In the genomic region with DNA sequence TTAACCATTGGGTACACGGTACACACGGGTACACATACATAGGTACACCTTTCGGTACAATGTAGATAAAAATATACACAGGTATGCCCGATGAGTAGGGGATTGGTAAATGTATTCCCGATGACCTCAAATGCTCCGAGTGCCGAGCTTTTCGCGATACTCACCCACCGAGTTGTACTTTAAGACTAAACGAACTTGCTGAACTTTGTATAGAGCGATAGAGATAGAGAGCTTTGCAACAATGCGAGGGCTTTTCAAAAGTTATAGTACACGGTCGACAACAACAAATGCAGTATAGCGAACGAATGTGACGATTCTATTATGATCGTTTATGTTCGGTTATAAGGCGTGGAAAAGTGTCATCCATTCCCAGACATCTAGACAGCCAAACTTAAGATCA, we compare ENCODE assay signal across 1 fruit fly cellular context.
TF ChIP-seq lines count a peak whose summit lies in the region.

No protein-coding gene starts in this region.

TF ChIP-seq in whole organism, embryonic, 481 proteins besides CTCF, POLR2A, EP300 and RAD21 (continued from another document and continues in another):
- no peak for TF ChIP-seq ind (GFP tag; optimal IDR thresholded peaks at IDR 0.05; lab: Kevin White, UChicago)
- TF ChIP-seq abd-A (tag; optimal IDR thresholded peaks at IDR 0.05; lab: Kevin White, UChicago) = no peak
- TF ChIP-seq CG11560 (tag; IDR thresholded peaks at IDR 0.05; lab: Robert Waterston, UW) = no peak
- TF ChIP-seq CG32772 (GFP tag; IDR thresholded peaks at IDR 0.05; lab: Robert Waterston, UW) = no peak
- TF ChIP-seq Xbp1 (GFP tag; optimal IDR thresholded peaks at IDR 0.05; lab: Kevin White, UChicago) = no peak
- no peak for TF ChIP-seq CG3407 (GFP tag; optimal IDR thresholded peaks at IDR 0.05; lab: Kevin White, UChicago)
- no peak for TF ChIP-seq Hey (tag; optimal IDR thresholded peaks at IDR 0.05; lab: Kevin White, UChicago)
- TF ChIP-seq sd (tag; optimal IDR thresholded peaks at IDR 0.05; lab: Kevin White, UChicago) = peak; percentile 89
- peak; percentile 36 for TF ChIP-seq caup (GFP tag; optimal IDR thresholded peaks at IDR 0.05; lab: Kevin White, UChicago; ENCODE audit: severe bottlenecking)
- no peak for TF ChIP-seq esg (GFP tag; conservative IDR thresholded peaks at IDR 0.05; lab: Robert Waterston, UW)
- TF ChIP-seq Dfd (GFP tag; optimal IDR thresholded peaks at IDR 0.05; lab: Kevin White, UChicago) = no peak
- TF ChIP-seq CG10959 (GFP tag; IDR thresholded peaks at IDR 0.05; lab: Robert Waterston, UW) = no peak
- TF ChIP-seq CG12236 (GFP tag; optimal IDR thresholded peaks at IDR 0.05; lab: Kevin White, UChicago) = no peak
- TF ChIP-seq run (tag; optimal IDR thresholded peaks at IDR 0.05; lab: Kevin White, UChicago) = no peak
- TF ChIP-seq NC2α (GFP tag; optimal IDR thresholded peaks at IDR 0.05; lab: Kevin White, UChicago) = no peak
- no peak for TF ChIP-seq CG15073 (GFP tag; optimal IDR thresholded peaks at IDR 0.05; lab: Kevin White, UChicago)
- TF ChIP-seq MTF-1 (GFP tag; optimal IDR thresholded peaks at IDR 0.05; lab: Kevin White, UChicago; ENCODE audit: borderline replicate concordance) = peak; percentile 15
- TF ChIP-seq CG34376 (GFP tag; optimal IDR thresholded peaks at IDR 0.05; lab: Kevin White, UChicago) = peak; percentile 91
- no peak for TF ChIP-seq stwl (tag; optimal IDR thresholded peaks at IDR 0.05; lab: Kevin White, UChicago)
- peak; percentile 48 for TF ChIP-seq CG13296 (GFP tag; optimal IDR thresholded peaks at IDR 0.05; lab: Kevin White, UChicago)
- TF ChIP-seq seq (GFP tag; IDR thresholded peaks at IDR 0.05; lab: Robert Waterston, UW) = no peak
- TF ChIP-seq cwo (GFP tag; optimal IDR thresholded peaks at IDR 0.05; lab: Kevin White, UChicago) = no peak
- TF ChIP-seq sr (GFP tag; IDR thresholded peaks at IDR 0.05; lab: Robert Waterston, UW) = no peak
- no peak for TF ChIP-seq pum (GFP tag; optimal IDR thresholded peaks at IDR 0.05; lab: Kevin White, UChicago)
- TF ChIP-seq CG17361 (GFP tag; IDR thresholded peaks at IDR 0.05; lab: Robert Waterston, UW) = no peak
- TF ChIP-seq Sin3A (optimal IDR thresholded peaks at IDR 0.05; lab: Kevin White, UChicago) = no peak
- TF ChIP-seq Deaf1 (tag; optimal IDR thresholded peaks at IDR 0.05; lab: Kevin White, UChicago) = peak; percentile 94
- TF ChIP-seq NFAT (GFP tag; IDR thresholded peaks at IDR 0.05; lab: Robert Waterston, UW) = peak; percentile 3; the same call in 1 of the 2 replicates
- TF ChIP-seq unc-4 (GFP tag; IDR thresholded peaks at IDR 0.05; lab: Robert Waterston, UW; ENCODE audit: partially characterized antibody) = no peak
- no peak for TF ChIP-seq lov (optimal IDR thresholded peaks at IDR 0.05; lab: Kevin White, UChicago)
- no peak for TF ChIP-seq lov (GFP tag; IDR thresholded peaks at IDR 0.05; lab: Robert Waterston, UW)
- no peak for TF ChIP-seq CG34422 (GFP tag; IDR thresholded peaks at IDR 0.05; lab: Robert Waterston, UW)
- no peak for TF ChIP-seq Opbp (GFP tag; IDR thresholded peaks at IDR 0.05; lab: Robert Waterston, UW; ENCODE audit: partially characterized antibody)
- peak; percentile 69 for TF ChIP-seq nom (GFP tag; optimal IDR thresholded peaks at IDR 0.05; lab: Kevin White, UChicago)
- TF ChIP-seq CG11398 (GFP tag; optimal IDR thresholded peaks at IDR 0.05; lab: Kevin White, UChicago) = no peak
- no peak for TF ChIP-seq CG4617 (GFP tag; optimal IDR thresholded peaks at IDR 0.05; lab: Kevin White, UChicago; ENCODE audit: borderline replicate concordance)
- no peak for TF ChIP-seq CG1024 (GFP tag; IDR thresholded peaks at IDR 0.05; lab: Robert Waterston, UW)
- no peak for TF ChIP-seq Spps (tag; optimal IDR thresholded peaks at IDR 0.05; lab: Kevin White, UChicago)
- no peak for TF ChIP-seq ash1 (GFP tag; optimal IDR thresholded peaks at IDR 0.05; lab: Kevin White, UChicago)
- no peak for TF ChIP-seq CG1529 (GFP tag; optimal IDR thresholded peaks at IDR 0.05; lab: Kevin White, UChicago)
- no peak for TF ChIP-seq CG7372 (GFP tag; IDR thresholded peaks at IDR 0.05; lab: Robert Waterston, UW)
- TF ChIP-seq B-H1 (GFP tag; IDR thresholded peaks at IDR 0.05; lab: Robert Waterston, UW) = no peak
- no peak for TF ChIP-seq CG2120 (GFP tag; optimal IDR thresholded peaks at IDR 0.05; lab: Kevin White, UChicago)
- TF ChIP-seq Ets97D (GFP tag; optimal IDR thresholded peaks at IDR 0.05; lab: Kevin White, UChicago) = no peak
- peak; percentile 56 for TF ChIP-seq Fer1 (GFP tag; optimal IDR thresholded peaks at IDR 0.05; lab: Kevin White, UChicago)
- no peak for TF ChIP-seq BEAF-32 (GFP tag; optimal IDR thresholded peaks at IDR 0.05; lab: Kevin White, UChicago)
- no peak for TF ChIP-seq CG11723 (GFP tag; optimal IDR thresholded peaks at IDR 0.05; lab: Kevin White, UChicago)
- peak; percentile 28; the same call in 1 of the 3 replicates for TF ChIP-seq Dbx (GFP tag; IDR thresholded peaks at IDR 0.05; lab: Robert Waterston, UW)
- TF ChIP-seq CG15514 (GFP tag; optimal IDR thresholded peaks at IDR 0.05; lab: Kevin White, UChicago) = peak; percentile 49
- no peak for TF ChIP-seq CG6683 (GFP tag; optimal IDR thresholded peaks at IDR 0.05; lab: Kevin White, UChicago)
- TF ChIP-seq CG30403 (GFP tag; optimal IDR thresholded peaks at IDR 0.05; lab: Kevin White, UChicago) = no peak
- peak; percentile 25 for TF ChIP-seq bigmax (GFP tag; optimal IDR thresholded peaks at IDR 0.05; lab: Kevin White, UChicago)
- no peak for TF ChIP-seq Ptx1 (GFP tag; IDR thresholded peaks at IDR 0.05; lab: Robert Waterston, UW)
- TF ChIP-seq Dp (GFP tag; optimal IDR thresholded peaks at IDR 0.05; lab: Kevin White, UChicago) = peak; percentile 19
- no peak for TF ChIP-seq ken (GFP tag; IDR thresholded peaks at IDR 0.05; lab: Robert Waterston, UW)
- TF ChIP-seq Antp (GFP tag; optimal IDR thresholded peaks at IDR 0.05; lab: Kevin White, UChicago) = no peak
- TF ChIP-seq hkb (optimal IDR thresholded peaks at IDR 0.05; lab: Kevin White, UChicago) = no peak
- TF ChIP-seq hkb (GFP tag; IDR thresholded peaks at IDR 0.05; lab: Robert Waterston, UW) = peak; percentile 30; the same call in 1 of the 2 replicates
- no peak for TF ChIP-seq Myb (GFP tag; optimal IDR thresholded peaks at IDR 0.05; lab: Kevin White, UChicago)
- no peak for TF ChIP-seq pnt (GFP tag; optimal IDR thresholded peaks at IDR 0.05; lab: Kevin White, UChicago)
- no peak for TF ChIP-seq jing (GFP tag; optimal IDR thresholded peaks at IDR 0.05; lab: Kevin White, UChicago)
- TF ChIP-seq CG10565 (GFP tag; optimal IDR thresholded peaks at IDR 0.05; lab: Kevin White, UChicago) = no peak
- TF ChIP-seq PHDP (tag; optimal IDR thresholded peaks at IDR 0.05; lab: Kevin White, UChicago) = no peak
- TF ChIP-seq CG2678 (tag; optimal IDR thresholded peaks at IDR 0.05; lab: Kevin White, UChicago) = no peak
- no peak for TF ChIP-seq Hand (GFP tag; optimal IDR thresholded peaks at IDR 0.05; lab: Kevin White, UChicago)
- no peak for TF ChIP-seq CG30431 (GFP tag; optimal IDR thresholded peaks at IDR 0.05; lab: Kevin White, UChicago)
- TF ChIP-seq cad (GFP tag; optimal IDR thresholded peaks at IDR 0.05; lab: Kevin White, UChicago) = no peak
- TF ChIP-seq CG9727 (GFP tag; optimal IDR thresholded peaks at IDR 0.05; lab: Kevin White, UChicago) = no peak
- TF ChIP-seq pan (optimal IDR thresholded peaks at IDR 0.05; lab: Kevin White, UChicago) = no peak
- TF ChIP-seq pan (GFP tag; optimal IDR thresholded peaks at IDR 0.05 in 1 of 2, IDR thresholded peaks at IDR 0.05 in 1 of 2) = no peak
- TF ChIP-seq CG13624 (GFP tag; optimal IDR thresholded peaks at IDR 0.05; lab: Kevin White, UChicago) = no peak
- no peak for TF ChIP-seq Dip2 (GFP tag; IDR thresholded peaks at IDR 0.05; lab: Robert Waterston, UW)
- TF ChIP-seq CG16815 (GFP tag; optimal IDR thresholded peaks at IDR 0.05; lab: Kevin White, UChicago) = no peak
- no peak for TF ChIP-seq Nf-YB (GFP tag; optimal IDR thresholded peaks at IDR 0.05; lab: Kevin White, UChicago)
- TF ChIP-seq yki (optimal IDR thresholded peaks at IDR 0.05; lab: Kevin White, UChicago) = no peak
- peak; percentile 65 for TF ChIP-seq exex (tag; optimal IDR thresholded peaks at IDR 0.05; lab: Kevin White, UChicago)
- no peak for TF ChIP-seq CG2889 (GFP tag; IDR thresholded peaks at IDR 0.05; lab: Robert Waterston, UW)
- no peak for TF ChIP-seq Lim3 (GFP tag; IDR thresholded peaks at IDR 0.05; lab: Robert Waterston, UW)
- no peak for TF ChIP-seq NfI (GFP tag; optimal IDR thresholded peaks at IDR 0.05; lab: Kevin White, UChicago)
- TF ChIP-seq Xrp1 (GFP tag; IDR thresholded peaks at IDR 0.05; lab: Robert Waterston, UW) = no peak
- TF ChIP-seq Hsf (GFP tag; optimal IDR thresholded peaks at IDR 0.05; lab: Kevin White, UChicago) = no peak
- no peak for TF ChIP-seq CG13123 (GFP tag; optimal IDR thresholded peaks at IDR 0.05; lab: Kevin White, UChicago)
- no peak for TF ChIP-seq CG8290 (GFP tag; optimal IDR thresholded peaks at IDR 0.05; lab: Kevin White, UChicago)
- peak in 1 of 2 experiments; percentile 67 for TF ChIP-seq CG8290 (tag; optimal IDR thresholded peaks at IDR 0.05; lab: Kevin White, UChicago)
- TF ChIP-seq BtbVII (GFP tag; optimal IDR thresholded peaks at IDR 0.05; lab: Kevin White, UChicago) = peak; percentile 59
- TF ChIP-seq CG17359 (tag; optimal IDR thresholded peaks at IDR 0.05; lab: Kevin White, UChicago) = no peak
- no peak for TF ChIP-seq CG11085 (GFP tag; IDR thresholded peaks at IDR 0.05; lab: Robert Waterston, UW)
- no peak for TF ChIP-seq repo (GFP tag; optimal IDR thresholded peaks at IDR 0.05; lab: Kevin White, UChicago)
- TF ChIP-seq ap (GFP tag; IDR thresholded peaks at IDR 0.05; lab: Robert Waterston, UW) = no peak
- TF ChIP-seq slou (GFP tag; optimal IDR thresholded peaks at IDR 0.05; lab: Kevin White, UChicago) = no peak
- TF ChIP-seq HmgD (GFP tag; optimal IDR thresholded peaks at IDR 0.05; lab: Kevin White, UChicago) = no peak
- no peak for TF ChIP-seq CG4282 (GFP tag; optimal IDR thresholded peaks at IDR 0.05; lab: Kevin White, UChicago)
- no peak for TF ChIP-seq CG17612 (GFP tag; IDR thresholded peaks at IDR 0.05; lab: Robert Waterston, UW)
- TF ChIP-seq lola (GFP tag; optimal IDR thresholded peaks at IDR 0.05; lab: Kevin White, UChicago) = no peak
- TF ChIP-seq dimm (GFP tag; IDR thresholded peaks at IDR 0.05; lab: Robert Waterston, UW) = no peak
- no peak for TF ChIP-seq twi (tag; optimal IDR thresholded peaks at IDR 0.05; lab: Kevin White, UChicago)
- TF ChIP-seq ftz-f1 (GFP tag; optimal IDR thresholded peaks at IDR 0.05; lab: Kevin White, UChicago) = peak; percentile 80
- TF ChIP-seq CG4707 (GFP tag; optimal IDR thresholded peaks at IDR 0.05; lab: Kevin White, UChicago) = no peak
- TF ChIP-seq CG12769 (tag; optimal IDR thresholded peaks at IDR 0.05; lab: Kevin White, UChicago) = peak; percentile 98
- no peak for TF ChIP-seq az2 (GFP tag; optimal IDR thresholded peaks at IDR 0.05; lab: Kevin White, UChicago)
- no peak for TF ChIP-seq sisA (GFP tag; IDR thresholded peaks at IDR 0.05; lab: Robert Waterston, UW)
- TF ChIP-seq CG7556 (GFP tag; optimal IDR thresholded peaks at IDR 0.05; lab: Kevin White, UChicago) = no peak
- TF ChIP-seq CG9215 (GFP tag; IDR thresholded peaks at IDR 0.05; lab: Robert Waterston, UW) = no peak
- TF ChIP-seq ranshi (GFP tag; IDR thresholded peaks at IDR 0.05; lab: Robert Waterston, UW) = no peak; the same call in 1 of the 2 replicates
- TF ChIP-seq tll (GFP tag; optimal IDR thresholded peaks at IDR 0.05; lab: Kevin White, UChicago) = no peak
- no peak for TF ChIP-seq sc (optimal IDR thresholded peaks at IDR 0.05; lab: Kevin White, UChicago)
- no peak for TF ChIP-seq sc (GFP tag; optimal IDR thresholded peaks at IDR 0.05; lab: Kevin White, UChicago)
- no peak for TF ChIP-seq bowl (GFP tag; IDR thresholded peaks at IDR 0.05; lab: Robert Waterston, UW)
- no peak for TF ChIP-seq CG16813 (GFP tag; IDR thresholded peaks at IDR 0.05; lab: Robert Waterston, UW; ENCODE audit: partially characterized antibody)
- no peak; the same call in 2 of the 3 replicates for TF ChIP-seq hb (GFP tag; IDR thresholded peaks at IDR 0.05; lab: Robert Waterston, UW; ENCODE audit: partially characterized antibody)
- TF ChIP-seq ewg (GFP tag; optimal IDR thresholded peaks at IDR 0.05; lab: Kevin White, UChicago) = no peak
- TF ChIP-seq Dek (tag; optimal IDR thresholded peaks at IDR 0.05; lab: Kevin White, UChicago) = no peak
- peak; percentile 4 for TF ChIP-seq Meics (GFP tag; optimal IDR thresholded peaks at IDR 0.05; lab: Kevin White, UChicago)
- no peak for TF ChIP-seq slp2 (GFP tag; optimal IDR thresholded peaks at IDR 0.05; lab: Kevin White, UChicago)
- peak; percentile 60; the same call in 2 of the 3 replicates for TF ChIP-seq Aef1 (GFP tag; IDR thresholded peaks at IDR 0.05; lab: Robert Waterston, UW)
- TF ChIP-seq CG9797 (GFP tag; optimal IDR thresholded peaks at IDR 0.05; lab: Kevin White, UChicago) = no peak
- peak; percentile 11 for TF ChIP-seq gro (GFP tag; optimal IDR thresholded peaks at IDR 0.05; lab: Kevin White, UChicago)
- no peak for TF ChIP-seq CG3847 (GFP tag; IDR thresholded peaks at IDR 0.05; lab: Robert Waterston, UW)
- TF ChIP-seq Lpt (GFP tag; optimal IDR thresholded peaks at IDR 0.05; lab: Kevin White, UChicago) = no peak
- no peak for TF ChIP-seq ttk (GFP tag; IDR thresholded peaks at IDR 0.05; lab: Robert Waterston, UW)
- TF ChIP-seq CkIIα-i1 (GFP tag; IDR thresholded peaks at IDR 0.05; lab: Robert Waterston, UW) = no peak
- no peak for TF ChIP-seq lmd (GFP tag; IDR thresholded peaks at IDR 0.05; lab: Robert Waterston, UW)
- TF ChIP-seq Med (GFP tag; lab: Kevin White, UChicago) = peak; percentile 80
- no peak for TF ChIP-seq CG8281 (tag; optimal IDR thresholded peaks at IDR 0.05; lab: Kevin White, UChicago)
- TF ChIP-seq sug (tag; optimal IDR thresholded peaks at IDR 0.05; lab: Kevin White, UChicago) = peak; percentile 38
- TF ChIP-seq oc (tag; optimal IDR thresholded peaks at IDR 0.05; lab: Kevin White, UChicago) = no peak
- TF ChIP-seq Hr78 (GFP tag; optimal IDR thresholded peaks at IDR 0.05; lab: Kevin White, UChicago) = peak in 1 of 2 experiments; percentile 97
- no peak for TF ChIP-seq stc (GFP tag; IDR thresholded peaks at IDR 0.05; lab: Robert Waterston, UW)
- TF ChIP-seq Ravus (GFP tag; IDR thresholded peaks at IDR 0.05; lab: Robert Waterston, UW) = no peak
- no peak for TF ChIP-seq insv (GFP tag; optimal IDR thresholded peaks at IDR 0.05; lab: Kevin White, UChicago)
- TF ChIP-seq CG6689 (GFP tag; IDR thresholded peaks at IDR 0.05; lab: Robert Waterston, UW) = no peak
- no peak for TF ChIP-seq CG15269 (tag; optimal IDR thresholded peaks at IDR 0.05; lab: Kevin White, UChicago)
- TF ChIP-seq klu (GFP tag; IDR thresholded peaks at IDR 0.05; lab: Robert Waterston, UW) = no peak
- TF ChIP-seq chif (GFP tag; optimal IDR thresholded peaks at IDR 0.05; lab: Kevin White, UChicago) = no peak
